Fruit fly (Drosophila melanogaster) whole organism, larva: Measurements from ENCODE around the gene unc79.

Experiments
- noc ChIP-seq: fragments of 200-800 bp; sonication (Bioruptor generic); optimal IDR thresholded peaks from 3 replicates; lab custom pipeline; 2019; ENCODE audit warnings: missing biosample characterization, mild to moderate bottlenecking, missing genetic modification characterization, moderate library complexity

Gene unc79

DNA sequence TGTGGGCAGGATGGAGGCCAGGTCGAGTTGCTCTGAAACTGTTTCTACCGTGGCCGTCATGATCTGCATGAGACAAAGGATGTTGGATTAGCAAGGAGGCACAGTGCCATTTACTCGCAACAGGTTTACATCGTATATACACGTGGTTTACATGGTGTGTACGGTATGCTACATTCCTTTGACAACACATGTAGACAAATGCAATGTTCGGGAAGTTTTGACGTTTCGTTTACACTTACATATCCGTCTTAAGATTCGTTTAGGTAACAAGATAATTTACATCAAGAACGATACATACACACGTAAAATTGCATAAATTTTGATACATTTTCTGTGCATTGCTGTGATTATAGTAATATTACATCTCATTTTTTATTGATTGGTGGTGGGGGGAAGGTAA is 7.0 kb downstream of the unc79 start:
- TF ChIP-seq noc, result no peak

DNA sequence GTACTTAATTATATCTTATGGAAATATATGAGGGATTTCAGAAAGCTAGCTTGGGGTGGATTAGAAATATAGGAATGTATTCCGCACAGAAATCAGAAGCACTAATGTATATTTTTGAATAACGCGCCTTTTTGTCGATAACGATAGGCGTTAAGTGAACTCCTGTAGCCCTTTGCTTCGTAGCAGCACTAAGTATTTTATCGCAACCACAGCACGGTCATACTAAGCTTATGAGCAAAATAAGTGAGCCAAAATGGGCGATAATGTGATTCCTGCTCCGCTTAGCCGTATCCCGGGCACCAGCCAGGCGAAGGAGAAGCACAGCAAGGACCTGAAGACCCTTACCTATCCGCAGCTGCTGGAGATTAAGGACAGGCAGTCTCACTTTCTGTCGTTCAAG is 16.7 kb downstream of the unc79 start, which contains the start of the genes CG5250 and Polr2M:
Gene CG5250, minus strand, starts transcription at position 32 of the 400 bp plus-strand sequence.
Gene Polr2M, plus strand, starts transcription at position 219 of the 400 bp plus-strand sequence.
- no peak for TF ChIP-seq noc

DNA sequence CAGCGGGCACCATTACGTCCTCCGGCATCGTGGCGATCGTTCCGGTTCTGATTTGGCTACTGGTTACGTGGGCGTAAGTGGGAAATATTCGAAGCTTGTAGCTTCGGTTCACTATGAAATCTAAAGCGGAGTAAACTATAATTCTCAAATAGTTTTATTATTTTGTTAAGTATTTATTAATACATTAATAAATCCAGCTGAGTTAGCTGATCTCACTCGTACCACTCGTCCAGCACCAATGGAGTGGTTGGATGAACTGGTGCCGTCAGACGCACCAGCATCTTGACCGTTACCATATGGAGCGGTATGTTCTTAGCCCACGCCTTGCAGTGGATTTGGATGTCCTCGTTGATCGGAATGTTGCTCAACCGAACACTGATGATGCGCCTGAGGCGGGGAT is 17.9 kb downstream of the unc79 start, which contains the start of gene CG11703:
Gene CG11703, minus strand, starts transcription at position 101 of the 400 bp plus-strand sequence.
- TF ChIP-seq noc, result no peak

DNA sequence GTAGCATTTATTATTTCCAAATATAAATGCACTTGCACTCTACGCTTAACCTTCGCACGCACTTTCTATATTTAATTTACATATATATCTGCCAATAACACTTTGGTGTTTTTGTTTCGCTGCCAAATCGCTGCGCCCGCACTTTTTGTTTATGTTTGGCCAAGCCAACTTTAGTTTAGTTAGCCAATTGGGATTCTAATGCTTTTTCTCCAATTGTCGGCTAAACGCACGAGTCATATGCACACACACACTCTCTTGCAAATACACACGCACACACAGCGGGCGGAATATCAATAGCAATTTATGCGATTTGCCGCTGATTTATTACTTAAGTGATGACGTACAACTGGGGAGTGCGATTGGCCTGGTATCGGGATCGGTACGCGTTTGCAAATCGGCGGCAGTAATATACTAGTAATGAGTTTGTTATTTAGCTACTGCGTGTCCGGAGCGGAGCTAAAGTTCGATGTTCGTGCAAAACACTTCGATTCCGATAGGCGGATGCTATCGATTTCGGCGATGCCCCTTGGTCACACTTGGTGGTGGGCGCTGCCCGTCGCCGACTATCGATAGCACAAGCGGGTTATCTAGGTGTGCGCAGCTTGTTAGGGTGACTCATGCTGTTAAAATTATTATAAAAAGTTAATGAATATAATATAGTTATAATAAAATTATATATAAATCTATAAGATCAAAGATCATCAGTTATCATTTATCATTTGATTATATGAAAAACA is 19.6 kb downstream of the unc79 start, which contains the start of gene vib:
Gene vib, minus strand, starts transcription at position 515 of the 737 bp plus-strand sequence.
- no peak for TF ChIP-seq noc

DNA sequence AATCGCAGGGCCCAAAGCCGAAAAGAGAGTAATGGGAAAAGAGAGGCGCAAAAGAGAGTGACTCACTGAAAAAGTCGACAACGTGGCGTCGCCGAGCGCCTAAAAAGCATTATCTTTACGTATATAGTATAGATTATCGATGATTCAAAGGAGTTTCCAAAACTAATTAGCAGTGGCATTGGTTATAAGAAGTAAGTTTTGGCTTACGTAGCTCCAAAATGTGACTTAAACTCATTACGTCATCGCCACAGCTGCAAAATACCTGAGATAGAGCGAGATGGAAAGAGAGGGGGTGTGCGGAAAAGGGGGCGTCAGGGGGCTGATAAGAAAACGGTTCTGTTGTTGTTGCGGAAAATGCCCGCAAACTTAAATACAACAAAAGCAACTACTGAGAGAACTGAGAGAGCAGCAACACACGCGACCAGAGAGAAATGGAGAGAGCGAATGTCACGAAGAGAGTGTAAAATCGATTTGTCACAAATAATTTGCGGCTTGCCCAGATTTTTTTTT is 20.4 kb downstream of the unc79 start:
- no peak for TF ChIP-seq noc

DNA sequence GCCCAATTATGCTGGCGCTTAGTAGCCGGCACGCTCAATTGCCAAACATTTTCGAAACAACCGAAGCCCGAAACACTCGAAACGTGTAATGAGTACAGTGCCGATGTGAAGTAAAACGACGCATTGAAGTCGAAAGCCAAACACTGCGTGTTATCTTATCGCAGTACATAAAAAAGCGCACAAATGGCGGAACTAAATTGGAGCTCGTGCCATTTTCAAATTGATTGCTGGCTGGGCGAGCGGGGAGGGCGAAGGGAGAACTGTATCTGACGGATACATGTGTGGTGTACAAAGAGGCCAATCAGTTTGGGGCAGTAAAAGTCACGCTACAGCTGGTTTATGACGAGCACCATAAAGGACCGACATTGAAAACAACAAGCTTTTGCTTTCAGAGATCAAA is 22.6 kb downstream of the unc79 start:
- TF ChIP-seq noc, result peak; percentile 58

DNA sequence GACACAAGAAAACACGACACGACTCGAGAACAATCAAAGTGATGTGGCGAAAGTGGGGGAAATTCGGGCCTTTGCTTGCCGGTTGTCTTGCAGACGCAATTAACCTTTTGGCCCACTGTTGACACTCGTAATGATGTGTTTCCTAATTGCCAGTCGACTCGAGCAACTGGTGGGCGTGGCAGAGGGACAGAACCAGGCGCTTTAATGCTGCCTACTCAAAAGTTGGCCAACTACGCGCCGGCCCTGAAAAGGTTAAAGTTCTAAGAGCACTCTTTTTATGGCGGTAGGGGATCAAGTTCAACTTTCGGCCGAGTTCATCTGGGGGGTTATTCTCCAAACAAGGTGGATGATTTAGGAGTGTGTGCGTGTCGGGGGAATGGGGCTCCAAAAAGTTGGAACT is 24.6 kb downstream of the unc79 start:
- TF ChIP-seq noc, result no peak

DNA sequence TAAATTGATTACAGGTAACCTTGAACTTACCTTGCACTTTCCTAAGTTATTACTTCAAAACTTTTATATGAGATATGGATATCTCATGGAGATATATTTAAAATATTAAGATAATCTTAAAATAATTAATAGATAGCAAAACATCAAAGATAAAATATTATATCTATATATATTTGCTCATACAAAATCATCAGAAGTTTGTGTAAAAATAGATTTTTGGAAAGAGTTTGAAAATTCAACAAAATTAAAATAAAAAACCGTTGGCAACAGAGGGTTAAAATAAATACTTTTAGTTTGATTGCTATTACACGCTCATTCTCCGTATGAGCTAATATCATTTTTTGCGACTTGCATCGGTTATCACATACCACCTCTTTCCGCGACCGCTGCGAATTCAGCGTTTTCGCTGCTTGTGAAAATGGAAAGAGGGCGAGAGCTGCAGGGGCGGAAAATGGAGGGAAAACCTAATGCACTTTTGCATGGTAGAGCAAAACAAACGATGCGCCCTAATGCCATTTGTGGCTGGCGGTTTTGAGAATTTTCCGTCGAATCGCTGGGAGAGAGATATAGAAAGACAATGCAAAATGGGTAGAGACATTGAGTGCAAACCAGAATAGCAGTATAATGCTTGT is 33.3 kb downstream of the unc79 start:
- no peak for TF ChIP-seq noc

DNA sequence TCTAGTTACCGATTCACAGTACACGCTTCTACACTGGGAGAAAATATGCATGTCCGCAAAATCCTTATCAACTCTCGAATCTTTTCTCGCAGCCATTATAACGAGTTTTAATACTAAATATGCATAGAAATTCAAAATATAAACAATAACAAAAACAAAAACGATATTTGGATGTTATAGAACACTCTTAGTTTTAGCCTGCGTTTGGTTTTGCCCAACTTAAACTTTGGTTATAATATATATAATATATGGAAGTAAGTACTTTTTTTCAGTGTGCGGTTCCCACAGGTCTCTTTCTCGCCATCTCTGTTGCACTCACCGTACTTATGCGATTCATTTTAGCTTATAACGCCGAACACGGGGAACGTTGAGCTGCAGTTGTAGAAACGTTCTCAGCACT is 34.2 kb downstream of the unc79 start, which contains the start of gene cry:
Gene cry, plus strand, starts transcription at position 377 of the 400 bp plus-strand sequence.
- TF ChIP-seq noc, result no peak

DNA sequence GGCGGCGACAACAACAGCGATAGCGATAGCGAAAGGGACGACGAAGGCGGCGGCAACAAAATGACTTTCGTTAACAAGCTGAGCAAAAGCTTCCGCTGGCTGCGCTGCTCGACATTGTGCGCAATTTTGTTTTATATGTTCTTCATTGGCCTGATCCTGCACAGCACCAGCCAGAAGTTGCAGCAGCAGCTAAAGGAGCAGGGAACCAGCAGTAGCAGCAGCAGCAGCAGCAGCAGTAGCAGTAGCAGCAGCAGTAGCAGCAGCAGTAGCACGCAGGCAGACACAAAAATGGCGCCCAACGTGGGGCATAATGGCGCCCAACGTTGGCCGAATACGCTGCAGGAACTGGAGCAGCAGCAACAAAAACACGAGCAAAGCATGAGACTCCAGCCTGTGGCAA is 55.9 kb downstream of the unc79 start:
- TF ChIP-seq noc, result no peak

DNA sequence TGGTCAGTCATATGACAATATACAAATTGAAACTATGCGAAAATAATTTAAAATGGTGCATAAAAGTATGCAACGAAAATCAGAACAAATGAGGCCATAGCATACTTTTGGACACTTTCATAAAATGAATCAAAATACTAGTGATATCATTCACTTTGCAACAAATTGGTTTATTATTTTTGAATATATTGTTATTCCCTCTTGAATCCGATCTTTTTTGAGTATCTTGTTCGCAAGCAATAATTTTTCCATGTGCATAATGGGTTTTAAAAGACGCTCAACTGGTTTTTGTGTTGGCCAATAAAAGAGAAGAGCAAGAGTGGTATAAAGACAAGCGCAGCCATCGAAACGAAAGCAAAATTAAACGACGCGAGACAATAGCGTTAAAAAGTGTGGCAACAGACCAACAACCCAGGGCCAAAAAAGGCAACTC is 58.2 kb downstream of the unc79 start:
- peak; percentile 61 for TF ChIP-seq noc

DNA sequence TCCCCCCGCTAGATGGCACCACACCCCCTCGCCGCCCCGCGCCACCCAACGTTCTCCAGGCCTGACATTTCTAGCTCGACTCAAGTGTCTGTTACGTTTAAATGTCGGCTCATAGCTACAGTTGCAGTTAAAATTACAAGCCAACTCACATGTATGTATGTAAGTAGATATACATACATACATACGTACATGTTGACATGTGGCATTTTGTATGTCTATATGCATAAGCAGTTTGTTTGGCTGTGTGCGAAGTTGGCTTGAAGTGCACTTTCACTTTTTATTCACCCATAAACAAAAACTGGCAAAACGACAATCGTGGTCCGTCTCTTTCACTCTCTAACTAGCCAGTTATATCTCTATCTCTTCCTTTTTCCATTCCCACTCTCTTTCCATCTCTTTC is 63.1 kb downstream of the unc79 start:
- no peak for TF ChIP-seq noc

DNA sequence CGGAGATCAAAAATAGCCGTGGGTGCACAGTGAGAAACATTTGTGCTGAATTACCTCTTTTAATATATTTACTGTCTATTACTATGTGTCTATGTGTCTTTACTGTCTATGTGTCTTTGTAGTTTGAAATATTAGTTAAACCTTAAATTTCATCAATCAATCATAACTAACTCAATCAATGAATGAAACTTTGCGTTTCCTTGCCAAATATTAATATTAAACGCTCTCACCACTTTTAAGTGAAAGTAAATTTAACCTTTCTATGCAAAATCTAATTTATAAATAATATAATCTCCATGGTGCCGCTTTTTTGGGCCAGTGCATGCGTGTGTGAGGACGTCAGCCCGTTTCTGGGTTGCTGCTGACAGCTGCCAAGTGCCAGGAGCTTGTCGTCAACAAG is 64.7 kb downstream of the unc79 start:
- TF ChIP-seq noc, result no peak
